Fruit fly (Drosophila melanogaster) Kc167 (cell line): ENCODE results near the gene CG12477.

Source experiments
- Myc ChIP-seq: fragments of >200 bp; optimal IDR thresholded peaks from 2 replicates; lab custom pipeline; 2017; ENCODE audit warnings: missing external identifiers
- Sin3A ChIP-seq: fragments of >200 bp; optimal IDR thresholded peaks from 2 replicates; lab custom pipeline; 2018; ENCODE audit warnings: missing external identifiers
- h ChIP-seq: fragments of >200 bp; optimal IDR thresholded peaks from 3 replicates; lab custom pipeline; 2018; ENCODE audit warnings: missing external identifiers
- psq ChIP-seq: fragments of >200 bp; optimal IDR thresholded peaks from 2 replicates; lab custom pipeline; 2017; ENCODE audit warnings: missing external identifiers
- ttk ChIP-seq: sonication (Bioruptor generic); optimal IDR thresholded peaks from 2 replicates; lab custom pipeline; 2017; ENCODE audit warnings: missing external identifiers

- no peak for TF ChIP-seq h
- TF ChIP-seq Myc (lab: Kevin White, UChicago) = no peak
- no peak for TF ChIP-seq Sin3A
- TF ChIP-seq psq (lab: Kevin White, UChicago) = no peak
- TF ChIP-seq ttk (lab: Kevin White, UChicago) = no peak
Observed at dm6 chr3L:18747953-18748756, 25.1 kb upstream of the CG12477 start, which contains the start of the genes Nufip and Atg3.
